Fruit fly (Drosophila melanogaster): ENCODE results near the gene CG44195.

Gene CG44195

dm6 chr3L:7718561-7719417 is 23.3 kb upstream of the CG44195 start, which contains the start of gene Mcad (continued):
- TF ChIP-seq pnt (GFP tag; optimal IDR thresholded peaks at IDR 0.05) (peak; percentile 38), tio (GFP tag; optimal IDR thresholded peaks at IDR 0.05) (peak; percentile 75), Atf6 (GFP tag; IDR thresholded peaks at IDR 0.05) (peak; percentile 90), CG15514 (GFP tag; optimal IDR thresholded peaks at IDR 0.05) (peak; percentile 90), CG42726 (GFP tag; IDR thresholded peaks at IDR 0.05; ENCODE audit: partially characterized antibody) (no peak), CG8290 (GFP tag; optimal IDR thresholded peaks at IDR 0.05) (peak; percentile 41), CG8290 (tag; optimal IDR thresholded peaks at IDR 0.05) (peak in 1 of 2 experiments; percentile 57), CG11456 (GFP tag; IDR thresholded peaks at IDR 0.05) (peak; percentile 89), her (GFP tag; optimal IDR thresholded peaks at IDR 0.05) (no peak), lola (GFP tag; optimal IDR thresholded peaks at IDR 0.05) (peak in 1 of 3 experiments; percentile 57), sr (GFP tag; IDR thresholded peaks at IDR 0.05) (0 out of 3 replicates have a peak, but pooled peaks have one; percentile 5), PHDP (tag; optimal IDR thresholded peaks at IDR 0.05) (peak; percentile 84), crc (GFP tag; optimal IDR thresholded peaks at IDR 0.05) (no peak), Dll (GFP tag; IDR thresholded peaks at IDR 0.05; ENCODE audit: partially characterized antibody) (no peak), sima (GFP tag; optimal IDR thresholded peaks at IDR 0.05) (no peak), CG18599 (GFP tag; optimal IDR thresholded peaks at IDR 0.05) (peak; percentile 97), Mes4 (GFP tag; optimal IDR thresholded peaks at IDR 0.05) (no peak), Xrp1 (GFP tag; IDR thresholded peaks at IDR 0.05) (peak; percentile 88), oc (tag; optimal IDR thresholded peaks at IDR 0.05) (peak; percentile 68), NC2α (GFP tag; optimal IDR thresholded peaks at IDR 0.05) (no peak), ERR (GFP tag; optimal IDR thresholded peaks at IDR 0.05) (peak; percentile 38), Tbp (GFP tag; optimal IDR thresholded peaks at IDR 0.05) (no peak), B-H2 (GFP tag; optimal IDR thresholded peaks at IDR 0.05) (peak; percentile 17), CG43689 (GFP tag; IDR thresholded peaks at IDR 0.05) (peak; percentile 79), Neu2 (GFP tag; optimal IDR thresholded peaks at IDR 0.05; ENCODE audit: borderline replicate concordance) (no peak), CG1602 (GFP tag; optimal IDR thresholded peaks at IDR 0.05) (peak; percentile 84), CG9797 (GFP tag; optimal IDR thresholded peaks at IDR 0.05) (no peak), CG12071 (GFP tag; optimal IDR thresholded peaks at IDR 0.05) (peak; percentile 86), tup (GFP tag; optimal IDR thresholded peaks at IDR 0.05) (peak; percentile 53), GATAe (GFP tag; conservative IDR thresholded peaks at IDR 0.05) (peak; percentile 60), peb (GFP tag; IDR thresholded peaks at IDR 0.05) (peak; percentile 12; the same call in 1 of the 2 replicates), lab (GFP tag; optimal IDR thresholded peaks at IDR 0.05) (peak; percentile 97), dpn (GFP tag; optimal IDR thresholded peaks at IDR 0.05) (peak; percentile 53 to 85), CG30431 (GFP tag; optimal IDR thresholded peaks at IDR 0.05) (peak; percentile 23), ewg (GFP tag; optimal IDR thresholded peaks at IDR 0.05) (peak; percentile 69), CG4328 (GFP tag; optimal IDR thresholded peaks at IDR 0.05) (peak; percentile 82), CG2129 (GFP tag; IDR thresholded peaks at IDR 0.05; ENCODE audit: partially characterized antibody) (no peak), CG15269 (tag; optimal IDR thresholded peaks at IDR 0.05) (peak; percentile 88), CG16863 (GFP tag; optimal IDR thresholded peaks at IDR 0.05) (peak; percentile 42), CG12391 (tag; optimal IDR thresholded peaks at IDR 0.05) (peak; percentile 86), CG17385 (GFP tag; optimal IDR thresholded peaks at IDR 0.05) (peak; percentile 77), CG31224 (GFP tag; IDR thresholded peaks at IDR 0.05) (peak; percentile 73), CG8924 (tag; optimal IDR thresholded peaks at IDR 0.05) (peak; percentile 90), Max (GFP tag; optimal IDR thresholded peaks at IDR 0.05) (peak; percentile 88), usp (GFP tag; optimal IDR thresholded peaks at IDR 0.05) (no peak), HHEX (GFP tag; optimal IDR thresholded peaks at IDR 0.05) (peak; percentile 97), Optix (GFP tag; IDR thresholded peaks at IDR 0.05) (peak; percentile 75; the same call in 2 of the 3 replicates), corto (GFP tag; optimal IDR thresholded peaks at IDR 0.05) (peak; percentile 98)
